Fruit fly (Drosophila melanogaster): ENCODE measurements around the gene ChT.

The ChT gene

DNA sequence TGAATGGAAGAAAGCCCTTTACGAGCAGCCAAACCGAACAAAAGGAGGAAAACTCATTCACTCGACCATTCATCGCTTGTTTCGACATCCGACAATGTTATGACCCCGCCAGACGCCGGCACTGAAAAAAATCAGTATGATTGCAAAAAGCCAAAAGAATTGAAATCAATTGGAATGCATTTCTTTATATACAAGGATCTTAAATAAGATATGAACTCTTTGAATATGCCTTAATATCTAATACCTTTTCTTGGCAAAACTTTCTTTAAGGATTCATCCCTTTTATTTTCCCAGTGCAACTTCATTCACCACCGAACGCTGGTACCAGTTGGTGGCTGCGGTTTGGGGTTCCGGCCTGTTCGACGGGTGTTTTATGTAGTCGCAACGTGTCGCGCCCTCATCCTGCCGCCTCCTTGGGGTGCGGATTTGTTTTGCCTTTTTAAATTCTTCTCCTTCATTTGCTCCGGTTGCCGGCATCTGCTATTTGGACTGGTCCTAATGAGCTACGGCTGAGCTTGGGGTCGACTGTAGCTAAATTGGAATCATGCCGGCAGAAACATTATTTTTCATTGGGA is 39.5 kb downstream of the ChT start (continued):
- peak; percentile 36 for TF ChIP-seq CG10274 (GFP tag; optimal IDR thresholded peaks at IDR 0.05)
- 0 out of 2 replicates have a peak, but pooled peaks have one; percentile 50 for TF ChIP-seq gsb (GFP tag; IDR thresholded peaks at IDR 0.05)
- TF ChIP-seq gcm2 (GFP tag; optimal IDR thresholded peaks at IDR 0.05): peak; percentile 40
- TF ChIP-seq Sin3A (optimal IDR thresholded peaks at IDR 0.05): no peak
- no peak for TF ChIP-seq Scr (GFP tag; IDR thresholded peaks at IDR 0.05; ENCODE audit: partially characterized antibody)
- no peak for TF ChIP-seq CG10565 (GFP tag; optimal IDR thresholded peaks at IDR 0.05)
- peak; percentile 84 for TF ChIP-seq sisA (GFP tag; IDR thresholded peaks at IDR 0.05)
- TF ChIP-seq CG12769 (tag; optimal IDR thresholded peaks at IDR 0.05): peak; percentile 94
- peak; percentile 59 for TF ChIP-seq CG8281 (tag; optimal IDR thresholded peaks at IDR 0.05)
- no peak for TF ChIP-seq h (optimal IDR thresholded peaks at IDR 0.05)
- peak; percentile 85 for TF ChIP-seq bcd (GFP tag; optimal IDR thresholded peaks at IDR 0.05)
- TF ChIP-seq prd (optimal IDR thresholded peaks at IDR 0.05): no peak
- TF ChIP-seq prd (GFP tag; IDR thresholded peaks at IDR 0.05): peak; percentile 87
- peak; percentile 90 for TF ChIP-seq CG17359 (tag; optimal IDR thresholded peaks at IDR 0.05)
- peak; percentile 78 for TF ChIP-seq B-H1 (GFP tag; IDR thresholded peaks at IDR 0.05)
- TF ChIP-seq CG7928 (GFP tag; optimal IDR thresholded peaks at IDR 0.05): peak; percentile 8
- TF ChIP-seq Myb (GFP tag; optimal IDR thresholded peaks at IDR 0.05): peak; percentile 59
- TF ChIP-seq H15 (GFP tag; IDR thresholded peaks at IDR 0.05): peak; percentile 71
- peak; percentile 89 for TF ChIP-seq zfh1 (GFP tag; IDR thresholded peaks at IDR 0.05)
- TF ChIP-seq chn (GFP tag; optimal IDR thresholded peaks at IDR 0.05): peak; percentile 70
- TF ChIP-seq CG4360 (GFP tag; IDR thresholded peaks at IDR 0.05): no peak
- TF ChIP-seq Oli (tag; optimal IDR thresholded peaks at IDR 0.05): peak; percentile 82
- TF ChIP-seq Ets97D (GFP tag; optimal IDR thresholded peaks at IDR 0.05): peak; percentile 37
- TF ChIP-seq CG1792 (GFP tag; optimal IDR thresholded peaks at IDR 0.05): peak; percentile 82
- peak; percentile 82 for TF ChIP-seq D19A (tag; optimal IDR thresholded peaks at IDR 0.05)
- TF ChIP-seq slp2 (GFP tag; optimal IDR thresholded peaks at IDR 0.05): peak; percentile 58
- TF ChIP-seq NC2β (GFP tag; optimal IDR thresholded peaks at IDR 0.05): peak; percentile 68
- peak; percentile 80 for TF ChIP-seq dan (GFP tag; IDR thresholded peaks at IDR 0.05)
- TF ChIP-seq tio (GFP tag; optimal IDR thresholded peaks at IDR 0.05): peak; percentile 66
- peak; percentile 91 for TF ChIP-seq CG11504 (tag; optimal IDR thresholded peaks at IDR 0.05)
- TF ChIP-seq CG5245 (GFP tag; optimal IDR thresholded peaks at IDR 0.05): peak; percentile 67
- TF ChIP-seq Six4 (GFP tag; optimal IDR thresholded peaks at IDR 0.05): peak; percentile 68
- TF ChIP-seq CG17912 (GFP tag; optimal IDR thresholded peaks at IDR 0.05): peak; percentile 42
- peak; percentile 58 for TF ChIP-seq CG18011 (GFP tag; optimal IDR thresholded peaks at IDR 0.05)
- TF ChIP-seq CG43689 (GFP tag; IDR thresholded peaks at IDR 0.05): peak; percentile 55
- TF ChIP-seq lab (GFP tag; optimal IDR thresholded peaks at IDR 0.05): peak; percentile 96
- TF ChIP-seq Hr78 (GFP tag; optimal IDR thresholded peaks at IDR 0.05): no peak
- TF ChIP-seq C15 (GFP tag; IDR thresholded peaks at IDR 0.05): 0 out of 3 replicates have a peak, but pooled peaks have one; percentile 59
- TF ChIP-seq unc-4 (GFP tag; IDR thresholded peaks at IDR 0.05; ENCODE audit: partially characterized antibody): no peak
- TF ChIP-seq ranshi (GFP tag; IDR thresholded peaks at IDR 0.05): peak; percentile 85
- peak; percentile 92 for TF ChIP-seq ci (GFP tag; IDR thresholded peaks at IDR 0.05)
- peak; percentile 85 for TF ChIP-seq CG11456 (GFP tag; IDR thresholded peaks at IDR 0.05)
- TF ChIP-seq CG1832 (GFP tag; optimal IDR thresholded peaks at IDR 0.05): no peak
- TF ChIP-seq ash1 (GFP tag; optimal IDR thresholded peaks at IDR 0.05): no peak
- TF ChIP-seq fu2 (GFP tag; optimal IDR thresholded peaks at IDR 0.05): peak; percentile 73
- TF ChIP-seq disco-r (GFP tag; optimal IDR thresholded peaks at IDR 0.05): peak; percentile 70
- peak; percentile 62 for TF ChIP-seq CG6654 (GFP tag; optimal IDR thresholded peaks at IDR 0.05)
- TF ChIP-seq gro (GFP tag; optimal IDR thresholded peaks at IDR 0.05): peak; percentile 89
- peak; percentile 59 for TF ChIP-seq CG11696 (GFP tag; IDR thresholded peaks at IDR 0.05)
- peak; percentile 90 for TF ChIP-seq Fer3 (tag; optimal IDR thresholded peaks at IDR 0.05)
- TF ChIP-seq CG16779 (GFP tag; IDR thresholded peaks at IDR 0.05): no peak
